Fruit fly (Drosophila melanogaster) ovary, adult (tissue): ENCODE measurements around the gene rtp.

Experiments
- CG17801 ChIP-seq: fragments of 200-800 bp; optimal IDR thresholded peaks from 2 replicates; lab custom pipeline; 2019; ENCODE audit warnings: missing biosample characterization, mild to moderate bottlenecking, missing genetic modification characterization, moderate library complexity; ENCODE audit not compliant: partially characterized antibody

The rtp gene

DNA sequence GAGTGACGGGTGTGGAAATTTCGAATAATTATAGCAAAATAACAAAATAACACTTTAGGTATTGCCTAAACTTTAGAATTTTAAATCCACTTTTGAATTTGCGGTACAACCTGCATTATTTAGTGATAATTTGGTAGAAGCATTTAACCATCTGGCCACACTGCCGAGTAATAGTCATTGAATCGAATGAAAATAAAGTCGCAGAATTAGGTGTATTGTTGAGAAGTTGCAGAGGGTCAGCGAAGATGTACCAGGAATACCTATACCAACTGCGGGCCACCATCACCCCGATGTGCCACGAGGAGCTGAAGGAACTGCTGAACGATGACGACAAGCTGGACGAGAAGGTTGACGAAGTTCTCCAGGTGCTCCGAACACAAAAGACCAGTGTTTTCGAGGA, 11.1 kb downstream of the rtp start, which contains the start of gene Vps37B:
Vps37B (plus strand) TSS at position 134 of the 400 bp plus-strand sequence.
- TF ChIP-seq CG17801 (GFP tag; lab: Kevin White, UChicago), result peak; percentile 4

DNA sequence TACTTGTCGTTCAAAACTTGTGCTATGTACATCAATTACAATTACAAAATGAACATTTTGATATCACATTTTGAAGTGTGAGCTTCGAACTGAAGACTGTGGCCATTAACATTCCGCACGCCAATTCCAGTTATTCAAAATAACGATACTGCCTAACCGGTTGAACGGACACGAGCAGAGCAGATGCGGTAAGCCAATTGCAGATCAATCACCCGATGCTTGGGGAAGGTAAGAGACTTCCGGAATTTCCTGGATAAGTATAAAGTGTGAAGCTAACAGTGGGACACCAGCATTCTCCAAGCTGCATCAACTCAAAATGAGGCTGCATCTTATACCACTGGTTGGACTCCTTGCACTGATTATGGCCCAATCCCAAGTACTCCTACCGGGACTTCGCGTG, 13.3 kb downstream of the rtp start, which contains the start of gene CG14664:
CG14664 (plus strand) TSS at position 301 of the 400 bp plus-strand sequence.
- no peak for TF ChIP-seq CG17801 (GFP tag; lab: Kevin White, UChicago)

DNA sequence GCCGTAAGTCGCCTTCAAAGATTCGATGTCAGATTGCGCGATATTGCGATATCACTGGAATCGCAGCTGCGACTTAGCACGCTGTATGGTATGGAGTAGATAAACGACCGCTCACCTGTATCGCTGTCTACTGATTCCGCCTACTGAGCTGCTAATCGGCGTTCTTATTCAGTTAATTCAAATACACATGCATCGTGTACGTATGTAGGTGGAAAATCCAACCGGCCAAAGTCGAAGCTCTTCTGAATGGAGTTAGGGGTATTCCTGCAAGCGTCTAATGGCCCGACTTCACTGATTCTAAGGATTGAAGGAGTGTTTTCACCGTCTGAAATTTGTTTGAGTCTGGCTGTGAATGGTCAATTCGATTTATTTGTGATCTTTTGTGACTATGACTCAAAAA, 14.0 kb downstream of the rtp start, which contains the start of gene CG2604:
CG2604 (minus strand) TSS at position 231 of the 400 bp plus-strand sequence.
- TF ChIP-seq CG17801 (GFP tag; lab: Kevin White, UChicago), result peak; percentile 61

DNA sequence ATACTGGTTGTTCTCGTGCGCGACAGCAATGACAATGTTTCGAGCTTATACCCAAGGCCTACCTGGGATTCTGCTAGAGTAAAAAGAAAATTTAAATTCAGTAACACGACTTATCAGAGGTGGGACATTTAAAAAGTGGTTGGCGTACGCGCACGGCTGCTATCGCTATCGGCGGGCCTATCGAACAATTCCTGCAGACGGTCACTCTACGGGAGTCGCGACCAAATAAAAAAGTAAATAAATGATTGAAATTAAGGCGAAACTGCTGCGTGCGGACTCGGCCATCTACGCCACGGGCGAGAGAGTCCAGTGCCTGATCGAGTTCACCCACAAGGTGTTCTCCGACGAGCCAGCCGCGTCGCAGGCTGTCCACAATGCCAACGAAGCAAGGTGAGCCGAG, 17.6 kb downstream of the rtp start, which contains the start of the genes Prosbeta2R2 and CG1116:
Prosbeta2R2 (minus strand) TSS at position 63 of the 400 bp plus-strand sequence.
CG1116 (plus strand) TSS at position 192 of the 400 bp plus-strand sequence.
- peak; percentile 21 for TF ChIP-seq CG17801 (GFP tag; lab: Kevin White, UChicago)

dm6 chr3R:5217278-5217714, 19.8 kb downstream of the rtp start, which contains the start of gene cno:
Gene cno, minus strand, starts transcription at chr3R:5217456.
- peak; percentile 64 for TF ChIP-seq CG17801 (GFP tag; lab: Kevin White, UChicago)

- TF ChIP-seq CG17801 (GFP tag; lab: Kevin White, UChicago), result no peak
These were observed 20.8 kb downstream of the rtp start for dm6 chr3R:5216308-5216765.

dm6 chr3R:5215334-5216307, 21.5 kb downstream of the rtp start:
- peak; percentile 93 for TF ChIP-seq CG17801 (GFP tag; lab: Kevin White, UChicago)

DNA sequence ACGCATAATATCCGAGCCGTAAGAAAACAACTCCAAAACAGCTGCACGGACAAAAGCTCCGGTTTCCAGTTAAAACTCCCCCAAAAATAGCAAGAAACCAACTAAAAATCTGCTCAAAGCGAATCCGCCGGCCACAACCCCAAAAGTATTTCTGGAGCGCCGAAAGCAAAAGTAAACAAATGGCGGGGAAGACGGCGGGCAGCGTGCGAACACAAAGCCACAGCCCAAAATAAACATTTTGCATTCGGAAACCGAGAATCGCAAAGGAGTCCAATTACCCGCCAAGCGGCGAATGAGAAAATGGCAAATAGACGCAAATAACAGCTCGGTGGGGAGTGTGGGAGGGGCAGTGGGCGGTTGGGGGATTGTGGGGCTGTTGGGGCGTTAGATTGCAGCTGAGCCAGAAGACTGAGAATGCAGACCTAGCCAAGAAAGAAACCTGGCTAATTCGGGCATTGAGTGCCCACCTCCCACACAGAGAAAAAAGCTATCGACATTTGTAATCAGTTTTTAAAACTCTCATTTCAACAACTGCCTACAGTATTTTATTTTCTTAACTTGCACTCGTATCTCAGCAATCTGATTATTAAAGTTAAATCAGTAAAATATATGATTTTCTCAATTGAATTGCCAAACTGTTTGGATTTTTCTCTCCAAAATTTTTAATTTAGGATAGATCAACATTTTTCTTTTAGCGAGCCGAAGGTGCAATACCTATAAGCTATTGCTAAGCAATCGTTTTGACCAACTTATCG, 22.8 kb downstream of the rtp start:
- TF ChIP-seq CG17801 (GFP tag; lab: Kevin White, UChicago), result no peak

dm6 chr3R:5213309-5213708, 23.8 kb downstream of the rtp start:
- TF ChIP-seq CG17801 (GFP tag; lab: Kevin White, UChicago), result no peak

dm6 chr3R:5212759-5213053, 24.4 kb downstream of the rtp start:
- TF ChIP-seq CG17801 (GFP tag; lab: Kevin White, UChicago), result no peak

- no peak for TF ChIP-seq CG17801 (GFP tag; lab: Kevin White, UChicago)
These were observed 25.0 kb downstream of the rtp start for dm6 chr3R:5211901-5212758.

DNA sequence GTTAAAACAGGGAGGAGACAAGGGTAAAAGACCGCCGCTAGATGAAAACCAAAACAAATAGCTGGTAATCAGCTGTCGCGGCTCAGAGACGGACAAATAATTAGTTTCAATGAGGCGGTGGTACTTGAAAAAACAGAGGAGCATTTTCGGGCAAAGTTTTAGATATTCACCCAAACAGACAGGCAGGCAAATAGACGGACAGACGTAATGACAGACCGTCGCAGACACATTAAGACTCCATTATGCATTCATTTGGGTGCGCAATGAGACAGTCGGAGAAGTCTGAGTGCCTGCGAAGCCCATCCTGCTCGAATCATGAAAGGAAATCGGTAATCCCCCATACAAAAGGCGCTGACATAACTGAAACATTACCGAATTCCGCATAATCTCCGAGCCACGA, 25.7 kb downstream of the rtp start:
- TF ChIP-seq CG17801 (GFP tag; lab: Kevin White, UChicago), result no peak

dm6 chr3R:5209481-5209880, 27.6 kb downstream of the rtp start:
- peak; percentile 57 for TF ChIP-seq CG17801 (GFP tag; lab: Kevin White, UChicago)

DNA sequence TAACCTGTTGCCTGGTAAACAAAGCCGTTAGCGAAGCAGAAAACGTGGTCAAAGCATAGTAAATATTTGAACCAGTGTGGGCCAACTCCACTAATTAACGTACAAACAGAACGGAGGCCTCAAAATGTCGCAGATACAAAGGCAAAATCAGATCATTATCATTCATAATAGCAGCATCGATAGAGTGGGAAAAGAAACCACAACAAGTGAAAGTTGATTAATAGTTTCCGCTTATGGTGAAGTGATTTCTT, 29.1 kb downstream of the rtp start:
- TF ChIP-seq CG17801 (GFP tag; lab: Kevin White, UChicago), result no peak
